Fruit fly (Drosophila melanogaster) whole organism, embryonic: Measurements from ENCODE around the gene CG42240.

Source experiments
- Ada2b ChIP-seq: fragments of 200-800 bp; sonication (Bioruptor generic); IDR thresholded peaks from 2 replicates; pipeline ENCODE4 v1.3.6; 2022; ENCODE audit warnings: missing biosample characterization, missing genetic modification characterization
- Atf6 ChIP-seq: fragments of 200-800 bp; sonication (Bioruptor generic); IDR thresholded peaks from 2 replicates; pipeline ENCODE4 v1.3.6; 2022; ENCODE audit warnings: missing biosample characterization, missing genetic modification characterization
- Bteb2 ChIP-seq: fragments of 200-800 bp; sonication (Bioruptor generic); optimal IDR thresholded peaks from 2 replicates; lab custom pipeline; 2016; ENCODE audit warnings: missing biosample characterization, missing genetic modification characterization
- CG10274 ChIP-seq: fragments of 200-800 bp; sonication (Bioruptor generic); optimal IDR thresholded peaks from 3 replicates; lab custom pipeline; 2017; ENCODE audit warnings: missing biosample characterization, mild to moderate bottlenecking, missing genetic modification characterization
- CG10462 ChIP-seq: fragments of 200-800 bp; sonication (Bioruptor generic); optimal IDR thresholded peaks from 2 replicates; lab custom pipeline; 2016; ENCODE audit warnings: missing biosample characterization, missing genetic modification characterization
- CG11696 ChIP-seq: fragments of 200-800 bp; sonication (Bioruptor generic); IDR thresholded peaks from 2 replicates; pipeline ENCODE4 v1.3.6; 2022; ENCODE audit warnings: missing biosample characterization, missing genetic modification characterization
- CG13624 ChIP-seq: fragments of 200-800 bp; sonication (Bioruptor generic); optimal IDR thresholded peaks from 2 replicates; lab custom pipeline; 2016; ENCODE audit warnings: missing biosample characterization, missing genetic modification characterization
- CG15601 ChIP-seq: fragments of 200-800 bp; sonication (Bioruptor generic); optimal IDR thresholded peaks from 3 replicates; lab custom pipeline; 2019; ENCODE audit warnings: missing biosample characterization, mild to moderate bottlenecking, missing genetic modification characterization, moderate library complexity
- CG15696 ChIP-seq: fragments of 200-800 bp; sonication (Bioruptor generic); optimal IDR thresholded peaks from 2 replicates; lab custom pipeline; 2019; ENCODE audit warnings: missing biosample characterization, mild to moderate bottlenecking, missing genetic modification characterization, moderate library complexity
- CG16779 ChIP-seq: fragments of 200-800 bp; sonication (Bioruptor generic); IDR thresholded peaks from 2 replicates; pipeline ENCODE4 v1.3.6; 2022; ENCODE audit warnings: missing biosample characterization, missing genetic modification characterization
- CG3726 ChIP-seq: fragments of 200-800 bp; sonication (Bioruptor generic); IDR thresholded peaks from 3 replicates; pipeline ENCODE4, ENCODE4 v1.3.6; 2022; ENCODE audit warnings: missing biosample characterization, missing genetic modification characterization
- CG8944 ChIP-seq: fragments of 200-800 bp; sonication (Bioruptor generic); optimal IDR thresholded peaks from 3 replicates; lab custom pipeline; 2016; ENCODE audit warnings: missing biosample characterization, missing genetic modification characterization
- CoRest ChIP-seq: fragments of 200-800 bp; sonication (Bioruptor generic); optimal IDR thresholded peaks from 3 replicates; lab custom pipeline; 2018; ENCODE audit warnings: missing biosample characterization, mild to moderate bottlenecking, missing genetic modification characterization, moderate library complexity
- CrebB ChIP-seq: fragments of 200-800 bp; sonication (Bioruptor generic); optimal IDR thresholded peaks from 3 replicates; lab custom pipeline; 2018; ENCODE audit warnings: missing biosample characterization, mild to moderate bottlenecking, missing genetic modification characterization
- Dbx ChIP-seq: fragments of 200-800 bp; sonication (Bioruptor generic); IDR thresholded peaks from 3 replicates; pipeline ENCODE4 v1.3.6; 2022; ENCODE audit warnings: missing biosample characterization, missing genetic modification characterization
- Dip2 ChIP-seq: fragments of 200-800 bp; sonication (Bioruptor generic); IDR thresholded peaks from 2 replicates; pipeline ENCODE4 v1.3.6; 2022; ENCODE audit warnings: missing biosample characterization, missing genetic modification characterization
- Gsc ChIP-seq: fragments of 200-800 bp; sonication (Bioruptor generic); IDR thresholded peaks from 2 replicates; pipeline ENCODE4 v1.3.6; 2022; ENCODE audit warnings: missing biosample characterization, missing genetic modification characterization
- HLH3B ChIP-seq: fragments of 200-800 bp; sonication (Bioruptor generic); IDR thresholded peaks from 2 replicates; pipeline ENCODE4 v1.3.6; 2022; ENCODE audit warnings: missing biosample characterization, missing genetic modification characterization
- Jarid2 ChIP-seq: fragments of 200-800 bp; sonication (Bioruptor generic); optimal IDR thresholded peaks from 3 replicates; lab custom pipeline; 2017; ENCODE audit warnings: mild to moderate bottlenecking, missing biosample characterization, missing genetic modification reagents, missing genetic modification characterization
- Lpt ChIP-seq: fragments of >200 bp; optimal IDR thresholded peaks from 2 replicates; lab custom pipeline; 2018; ENCODE audit warnings: missing biosample characterization, missing genetic modification characterization
- MBD-R2 ChIP-seq: fragments of 200-800 bp; sonication (Bioruptor generic); IDR thresholded peaks from 2 replicates; pipeline ENCODE4 v1.3.6; 2022; ENCODE audit warnings: missing biosample characterization, missing genetic modification characterization
- MESR4 ChIP-seq: fragments of 200-800 bp; sonication (Bioruptor generic); optimal IDR thresholded peaks from 2 replicates; lab custom pipeline; 2018; ENCODE audit warnings: missing biosample characterization, mild to moderate bottlenecking, missing genetic modification characterization, moderate library complexity
- Oli ChIP-seq: fragments of 200-800 bp; sonication (Bioruptor generic); optimal IDR thresholded peaks from 2 replicates; lab custom pipeline; 2018; ENCODE audit warnings: missing biosample characterization, mild to moderate bottlenecking, missing genetic modification characterization, moderate library complexity
- Pdp1 ChIP-seq, 2 experiments: fragments of 200-800 bp; sonication (Bioruptor generic); optimal IDR thresholded peaks; 3 replicates each; lab custom pipeline; 2016; ENCODE audit warnings: missing biosample characterization in 2 of 2, missing genetic modification characterization in 2 of 2, mild to moderate bottlenecking in 1 of 2, moderate library complexity in 1 of 2
- Rfx ChIP-seq: fragments of 200-800 bp; sonication (Bioruptor generic); IDR thresholded peaks from 2 replicates; pipeline ENCODE4 v1.3.6; 2022; ENCODE audit warnings: missing biosample characterization, missing genetic modification characterization
- Vsx1 ChIP-seq: fragments of 200-800 bp; sonication (Bioruptor generic); optimal IDR thresholded peaks from 2 replicates; lab custom pipeline; 2017; ENCODE audit warnings: missing biosample characterization, mild to moderate bottlenecking, missing genetic modification characterization, missing genetic modification reagents
- Xrp1 ChIP-seq: fragments of 200-800 bp; sonication (Bioruptor generic); IDR thresholded peaks from 2 replicates; pipeline ENCODE4 v1.3.6; 2022; ENCODE audit warnings: missing biosample characterization, missing genetic modification characterization
- ash1 ChIP-seq: fragments of 200-800 bp; sonication (Bioruptor generic); optimal IDR thresholded peaks from 2 replicates; lab custom pipeline; 2018; ENCODE audit warnings: missing biosample characterization, mild to moderate bottlenecking, missing genetic modification characterization
- bcd ChIP-seq: fragments of 200-800 bp; sonication (Bioruptor generic); optimal IDR thresholded peaks from 2 replicates; lab custom pipeline; 2017; ENCODE audit warnings: missing biosample characterization, mild to moderate bottlenecking, missing genetic modification characterization
- bowl ChIP-seq: fragments of 200-800 bp; sonication (Bioruptor generic); IDR thresholded peaks from 2 replicates; pipeline ENCODE4 v1.3.6; 2022; ENCODE audit warnings: missing biosample characterization, missing genetic modification characterization
- br ChIP-seq: fragments of >200 bp; optimal IDR thresholded peaks from 2 replicates; lab custom pipeline; 2017
- chn ChIP-seq: fragments of 200-800 bp; sonication (Bioruptor generic); optimal IDR thresholded peaks from 2 replicates; lab custom pipeline; 2016; ENCODE audit warnings: missing biosample characterization, missing genetic modification characterization
- croc ChIP-seq: fragments of 200-800 bp; sonication (Bioruptor generic); conservative IDR thresholded peaks from 3 replicates; pipeline ENCODE4 v1.3.6; 2022; ENCODE audit warnings: missing biosample characterization, missing genetic modification characterization
- dysf ChIP-seq: fragments of 200-800 bp; sonication (Bioruptor generic); IDR thresholded peaks from 3 replicates; pipeline ENCODE4 v1.3.6; 2022; ENCODE audit warnings: missing biosample characterization, missing genetic modification characterization
- emc ChIP-seq: fragments of 200-800 bp; sonication (Bioruptor generic); optimal IDR thresholded peaks from 2 replicates; lab custom pipeline; 2016; ENCODE audit warnings: missing biosample characterization, missing genetic modification characterization
- en ChIP-seq: fragments of 200-800 bp; sonication (Bioruptor generic); optimal IDR thresholded peaks from 2 replicates; lab custom pipeline; 2016; ENCODE audit warnings: missing biosample characterization, missing genetic modification characterization
- gcm2 ChIP-seq: fragments of 200-800 bp; sonication (Bioruptor generic); optimal IDR thresholded peaks from 2 replicates; lab custom pipeline; 2016; ENCODE audit warnings: missing biosample characterization, missing genetic modification characterization
- gsb ChIP-seq: fragments of 200-800 bp; sonication (Bioruptor generic); IDR thresholded peaks from 2 replicates; pipeline ENCODE4 v1.3.6; 2022; ENCODE audit warnings: missing biosample characterization, missing genetic modification characterization
- inv ChIP-seq: fragments of 200-800 bp; sonication (Bioruptor generic); IDR thresholded peaks from 2 replicates; pipeline ENCODE4 v1.3.6; 2022; ENCODE audit warnings: missing biosample characterization, missing genetic modification characterization; ENCODE audit not compliant: partially characterized antibody
- mld ChIP-seq: fragments of 200-800 bp; sonication (Bioruptor generic); IDR thresholded peaks from 3 replicates; pipeline ENCODE4 v1.3.6; 2022; ENCODE audit warnings: missing biosample characterization, missing genetic modification characterization; ENCODE audit not compliant: partially characterized antibody
- nerfin-1 ChIP-seq: fragments of 200-800 bp; sonication (Bioruptor generic); optimal IDR thresholded peaks from 3 replicates; lab custom pipeline; 2019; ENCODE audit warnings: missing biosample characterization, mild to moderate bottlenecking, missing genetic modification characterization, moderate library complexity
- pan ChIP-seq, 4 experiments: fragments of >200 bp in 3 of 4; fragments of 200-800 bp in 1 of 4; sonication (Bioruptor generic) in 1 of 4; optimal IDR thresholded peaks in 3 of 4; IDR thresholded peaks in 1 of 4; 2 replicates each; pipeline versions ENCODE4 v1.3.6 to Lab custom; 2017 to 2022; ENCODE audit warnings: missing biosample characterization in 2 of 4, missing genetic modification characterization in 2 of 4, mixed read lengths in 1 of 4
- pum ChIP-seq: fragments of 200-800 bp; sonication (Bioruptor generic); optimal IDR thresholded peaks from 2 replicates; lab custom pipeline; 2016; ENCODE audit warnings: missing biosample characterization, missing genetic modification characterization
- ranshi ChIP-seq: fragments of 200-800 bp; sonication (Bioruptor generic); IDR thresholded peaks from 2 replicates; pipeline ENCODE4 v1.3.6; 2022; ENCODE audit warnings: missing biosample characterization, missing genetic modification characterization
- schlank ChIP-seq: fragments of 200-800 bp; sonication (Bioruptor generic); optimal IDR thresholded peaks from 2 replicates; lab custom pipeline; 2018; ENCODE audit warnings: missing biosample characterization, mild to moderate bottlenecking, missing genetic modification characterization
- sens ChIP-seq: fragments of 200-800 bp; sonication (Bioruptor generic); peaks from one replicate; lab custom pipeline; 2016; ENCODE audit warnings: missing biosample characterization, missing genetic modification characterization
- sima ChIP-seq: fragments of 200-800 bp; sonication (Bioruptor generic); optimal IDR thresholded peaks from 2 replicates; lab custom pipeline; 2016; ENCODE audit warnings: missing biosample characterization, missing genetic modification characterization
- sob ChIP-seq: fragments of 200-800 bp; sonication (Bioruptor generic); IDR thresholded peaks from 2 replicates; pipeline ENCODE4 v1.3.6; 2022; ENCODE audit warnings: missing biosample characterization, missing genetic modification characterization
- sr ChIP-seq: fragments of 200-800 bp; sonication (Bioruptor generic); IDR thresholded peaks from 3 replicates; pipeline ENCODE4 v1.3.6; 2022; ENCODE audit warnings: missing biosample characterization, missing genetic modification characterization
- stc ChIP-seq: fragments of 200-800 bp; sonication (Bioruptor generic); IDR thresholded peaks from 2 replicates; pipeline ENCODE4 v1.3.6; 2022; ENCODE audit warnings: missing biosample characterization, missing genetic modification characterization
- tap ChIP-seq: fragments of 200-800 bp; optimal IDR thresholded peaks from 3 replicates; lab custom pipeline; 2019; ENCODE audit warnings: missing biosample characterization, mild to moderate bottlenecking, missing genetic modification characterization, moderate library complexity
- wdn ChIP-seq: fragments of 200-800 bp; sonication (Bioruptor generic); IDR thresholded peaks from 2 replicates; pipeline ENCODE4 v1.3.6; 2022; ENCODE audit warnings: missing biosample characterization, missing genetic modification characterization

Gene CG42240

DNA sequence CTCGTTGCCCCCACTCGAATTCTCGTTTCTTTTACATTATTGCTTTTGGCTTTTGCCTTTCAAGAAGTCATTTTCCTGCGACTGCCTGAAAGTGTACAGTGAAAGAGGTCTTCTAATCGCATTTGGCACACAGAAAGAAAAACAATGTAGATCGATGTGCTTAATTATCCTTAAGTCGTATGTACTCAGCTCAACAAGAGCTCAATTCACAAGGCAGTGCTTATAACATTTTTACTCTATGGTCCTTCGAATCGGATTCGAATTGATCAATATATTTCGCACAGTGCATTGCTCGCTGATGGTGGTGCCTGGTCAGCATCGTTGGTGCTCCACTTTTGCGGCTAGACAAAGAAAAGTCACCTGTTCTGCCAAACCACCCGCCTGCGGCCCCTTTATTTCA, 20.2 kb upstream of the CG42240 start (continued):
- no peak for TF ChIP-seq gcm2 (GFP tag; lab: Kevin White, UChicago)
- peak; percentile 74 for TF ChIP-seq sens (GFP tag; lab: Kevin White, UChicago)
- no peak for TF ChIP-seq CG15601
- TF ChIP-seq Atf6 (GFP tag; lab: Robert Waterston, UW) = no peak
- peak; percentile 6 for TF ChIP-seq Oli (tag; lab: Kevin White, UChicago)
- no peak for TF ChIP-seq CoRest
- TF ChIP-seq CG11696 = no peak
- no peak for TF ChIP-seq inv (GFP tag; lab: Robert Waterston, UW)
- TF ChIP-seq croc (GFP tag; lab: Robert Waterston, UW) = no peak
- no peak; the same call in 1 of the 2 replicates for TF ChIP-seq ranshi (GFP tag; lab: Robert Waterston, UW)
- TF ChIP-seq Rfx (GFP tag; lab: Robert Waterston, UW) = peak; percentile 28; the same call in 1 of the 2 replicates
- TF ChIP-seq chn (GFP tag; lab: Kevin White, UChicago) = no peak
- no peak for TF ChIP-seq mld (GFP tag; lab: Robert Waterston, UW)
- peak; percentile 35; the same call in 1 of the 3 replicates for TF ChIP-seq dysf
- TF ChIP-seq Bteb2 (GFP tag; lab: Kevin White, UChicago) = no peak
- TF ChIP-seq tap (tag; lab: Kevin White, UChicago) = no peak
- TF ChIP-seq MBD-R2 = no peak
- no peak for TF ChIP-seq Dbx (GFP tag; lab: Robert Waterston, UW)
- TF ChIP-seq en (GFP tag; lab: Kevin White, UChicago) = no peak
- TF ChIP-seq CG10462 = no peak
- TF ChIP-seq sob (GFP tag; lab: Robert Waterston, UW) = no peak
- no peak for TF ChIP-seq CG13624 (GFP tag; lab: Kevin White, UChicago)
- TF ChIP-seq gsb (GFP tag; lab: Robert Waterston, UW) = no peak
- TF ChIP-seq pan (optimal IDR thresholded peaks at IDR 0.05; lab: Kevin White, UChicago) = no peak
- peak in 1 of 2 experiments; percentile 54 for TF ChIP-seq pan (GFP tag; optimal IDR thresholded peaks at IDR 0.05 in 1 of 2, IDR thresholded peaks at IDR 0.05 in 1 of 2)
- TF ChIP-seq CG16779 = no peak
- 0 out of 2 replicates have a peak, but pooled peaks have one; percentile 31 for TF ChIP-seq HLH3B (GFP tag; lab: Robert Waterston, UW)
- TF ChIP-seq sr = no peak
- TF ChIP-seq MESR4 (GFP tag; lab: Kevin White, UChicago) = no peak
- no peak for TF ChIP-seq Lpt
- TF ChIP-seq Vsx1 = no peak
- TF ChIP-seq CG15696 (tag; lab: Kevin White, UChicago) = no peak
- TF ChIP-seq ash1 (GFP tag; lab: Kevin White, UChicago) = no peak
- TF ChIP-seq br = no peak
- no peak for TF ChIP-seq Gsc (GFP tag; lab: Robert Waterston, UW)
- TF ChIP-seq emc (GFP tag; lab: Kevin White, UChicago) = peak; percentile 19
- no peak for TF ChIP-seq bcd (GFP tag; lab: Kevin White, UChicago)
- TF ChIP-seq Jarid2 = no peak
- TF ChIP-seq Xrp1 (GFP tag; lab: Robert Waterston, UW) = 0 out of 2 replicates have a peak, but pooled peaks have one; percentile 21
- no peak for TF ChIP-seq Pdp1 (GFP tag; optimal IDR thresholded peaks at IDR 0.05; lab: Kevin White, UChicago)
- no peak for TF ChIP-seq Ada2b
- no peak for TF ChIP-seq schlank (tag; lab: Kevin White, UChicago)
- TF ChIP-seq wdn = 0 out of 2 replicates have a peak, but pooled peaks have one; percentile 21
- TF ChIP-seq sima (GFP tag; lab: Kevin White, UChicago) = no peak
- TF ChIP-seq Dip2 = no peak
- TF ChIP-seq bowl (GFP tag; lab: Robert Waterston, UW) = no peak
- TF ChIP-seq nerfin-1 (tag; lab: Kevin White, UChicago) = no peak
- no peak for TF ChIP-seq pum (GFP tag; lab: Kevin White, UChicago)
- no peak for TF ChIP-seq CG8944
- no peak for TF ChIP-seq CrebB
- no peak for TF ChIP-seq CG3726 (GFP tag; lab: Robert Waterston, UW)
- TF ChIP-seq stc (GFP tag; lab: Robert Waterston, UW) = no peak
- TF ChIP-seq CG10274 (GFP tag; lab: Kevin White, UChicago) = no peak
